Worm (Caenorhabditis elegans) whole organism, L1 larva: ENCODE measurements around the gene F19H6.5.

Source experiments
- ama-1 ChIP-seq: fragments of 150-350 bp; optimal IDR thresholded peaks from 2 replicates; lab custom pipeline; 2014
- elt-2 ChIP-seq: sonication (generic microtip); optimal IDR thresholded peaks from 2 replicates; lab custom pipeline; 2016; ENCODE audit warnings: missing genetic modification characterization, mild to moderate bottlenecking, inconsistent platforms, missing compliant biosample characterization, missing genetic modification reagents
- fos-1 ChIP-seq: fragments of 150-350 bp; optimal IDR thresholded peaks from 2 replicates; lab custom pipeline; 2014; ENCODE audit warnings: missing biosample characterization, missing genetic modification characterization
- lin-15B ChIP-seq: fragments of 150-350 bp; sonication (generic microtip); optimal IDR thresholded peaks from 3 replicates; lab custom pipeline; 2014; ENCODE audit warnings: missing biosample characterization, missing genetic modification characterization
- lsy-2 ChIP-seq, 2 experiments: fragments of 150-350 bp; optimal IDR thresholded peaks; 2 replicates each; lab custom pipeline; 2014; ENCODE audit warnings: missing biosample characterization in 2 of 2, missing genetic modification characterization in 2 of 2
- mep-1 ChIP-seq: fragments of 150-350 bp; optimal IDR thresholded peaks from 2 replicates; lab custom pipeline; 2014; ENCODE audit warnings: missing biosample characterization, missing genetic modification characterization
- nhr-11 ChIP-seq: fragments of 150-350 bp; optimal IDR thresholded peaks from 2 replicates; lab custom pipeline; 2014; ENCODE audit warnings: missing biosample characterization, missing genetic modification characterization
- nhr-12 ChIP-seq: sonication (generic microtip); optimal IDR thresholded peaks from 2 replicates; lab custom pipeline; 2017; ENCODE audit warnings: missing biosample characterization, missing genetic modification characterization
- nhr-28 ChIP-seq: fragments of 150-350 bp; optimal IDR thresholded peaks from 2 replicates; lab custom pipeline; 2014; ENCODE audit warnings: missing biosample characterization, missing genetic modification characterization
- nhr-84 ChIP-seq: sonication (generic microtip); optimal IDR thresholded peaks from 2 replicates; lab custom pipeline; 2017; ENCODE audit warnings: missing biosample characterization, missing genetic modification characterization
- pag-3 ChIP-seq: sonication (generic microtip); optimal IDR thresholded peaks from 2 replicates; lab custom pipeline; 2017; ENCODE audit warnings: missing genetic modification characterization, mild to moderate bottlenecking, missing compliant biosample characterization, antibody characterized with exemption, borderline replicate concordance; ENCODE audit not compliant: insufficient read depth
- pqm-1 ChIP-seq: sonication (generic microtip); optimal IDR thresholded peaks from 3 replicates; lab custom pipeline; 2017; ENCODE audit warnings: missing biosample characterization, missing genetic modification characterization
- sox-4 ChIP-seq: sonication (generic microtip); optimal IDR thresholded peaks from 2 replicates; lab custom pipeline; 2016; ENCODE audit warnings: missing genetic modification characterization, missing compliant biosample characterization
- unc-62 ChIP-seq: fragments of 150-350 bp; optimal IDR thresholded peaks from 2 replicates; lab custom pipeline; 2014; ENCODE audit warnings: missing biosample characterization, missing genetic modification reagents, missing genetic modification characterization

ce11 chrX:12404729-12405128, 40.0 kb upstream of the F19H6.5 start:
- no peak for TF ChIP-seq nhr-11
- TF ChIP-seq nhr-84 (tag; lab: Kevin White, UChicago) = no peak
- TF ChIP-seq unc-62 (GFP tag; lab: Kevin White, UChicago) = no peak
- TF ChIP-seq mep-1 (tag; lab: Kevin White, UChicago) = no peak
- TF ChIP-seq elt-2 (tag; lab: Kevin White, UChicago) = no peak
- TF ChIP-seq lsy-2 (tag; optimal IDR thresholded peaks at IDR 0.05; lab: Kevin White, UChicago) = no peak
- TF ChIP-seq nhr-28 = no peak
- no peak for TF ChIP-seq sox-4 (tag; lab: Kevin White, UChicago)
- no peak for TF ChIP-seq lin-15B (tag; lab: Kevin White, UChicago)
- no peak for TF ChIP-seq ama-1 (lab: Kevin White, UChicago)
- no peak for TF ChIP-seq pag-3 (tag; lab: Kevin White, UChicago)
- TF ChIP-seq pqm-1 (tag; lab: Kevin White, UChicago) = no peak
- TF ChIP-seq nhr-12 (tag; lab: Kevin White, UChicago) = no peak
- TF ChIP-seq fos-1 (tag; lab: Kevin White, UChicago) = no peak
